Comparison of ENCODE assay signal across 5 worm cellular contexts in genomic region chrII:2967064-2967463, ce11.
TF ChIP-seq lines count a peak whose summit lies in the region.

No protein-coding gene starts in this region.

TF ChIP-seq in whole organism, L1 larva, 84 proteins besides CTCF, POLR2A, EP300 and RAD21 (continues in another document):
- TF ChIP-seq lsy-2 (tag; optimal IDR thresholded peaks at IDR 0.05; lab: Kevin White, UChicago): peak; percentile 8 to 20
- no peak for TF ChIP-seq aly-2 (tag; optimal IDR thresholded peaks at IDR 0.05; lab: Kevin White, UChicago)
- TF ChIP-seq lin-35 (GFP tag; optimal IDR thresholded peaks at IDR 0.05; lab: Kevin White, UChicago): no peak
- TF ChIP-seq nhr-77 (tag; optimal IDR thresholded peaks at IDR 0.05; lab: Kevin White, UChicago): peak; percentile 31
- TF ChIP-seq hpl-2 (GFP tag; optimal IDR thresholded peaks at IDR 0.05; lab: Kevin White, UChicago): no peak
- TF ChIP-seq grh-1 (GFP tag; IDR thresholded peaks at IDR 0.05; lab: Robert Waterston, UW): 0 out of 2 replicates have a peak, but pooled peaks have one; percentile 24
- TF ChIP-seq tbx-2 (tag; optimal IDR thresholded peaks at IDR 0.05; lab: Kevin White, UChicago): peak; percentile 37
- TF ChIP-seq irx-1 (tag; optimal IDR thresholded peaks at IDR 0.05; lab: Kevin White, UChicago): no peak
- TF ChIP-seq Y116A8C.19 (tag; optimal IDR thresholded peaks at IDR 0.05; lab: Kevin White, UChicago; ENCODE audit: borderline replicate concordance): no peak
- no peak for TF ChIP-seq fkh-8 (tag; optimal IDR thresholded peaks at IDR 0.05; lab: Kevin White, UChicago)
- TF ChIP-seq aha-1 (tag; optimal IDR thresholded peaks at IDR 0.05; lab: Kevin White, UChicago): no peak
- TF ChIP-seq ceh-90 (tag; optimal IDR thresholded peaks at IDR 0.05; lab: Kevin White, UChicago): no peak
- TF ChIP-seq efl-1 (optimal IDR thresholded peaks at IDR 0.05; lab: Kevin White, UChicago): peak; percentile 6 to 23
- peak in 1 of 2 experiments; percentile 88 for TF ChIP-seq efl-1 (GFP tag; optimal IDR thresholded peaks at IDR 0.05 in 1 of 2; lab: Kevin White, UChicago)
- peak; percentile 68 for TF ChIP-seq nhr-85 (tag; lab: Kevin White, UChicago)
- peak; percentile 8 for TF ChIP-seq blmp-1 (tag; optimal IDR thresholded peaks at IDR 0.05; lab: Kevin White, UChicago)
- TF ChIP-seq egl-27 (tag; optimal IDR thresholded peaks at IDR 0.05; lab: Kevin White, UChicago): no peak
- TF ChIP-seq nhr-19 (GFP tag; conservative IDR thresholded peaks at IDR 0.05; lab: Robert Waterston, UW): peak; percentile 31

TF ChIP-seq in whole organism, L2 larva, 48 proteins besides CTCF, POLR2A, EP300 and RAD21:
- no peak for TF ChIP-seq ceh-82 (tag; optimal IDR thresholded peaks at IDR 0.05; lab: Kevin White, UChicago)
- TF ChIP-seq lsy-2 (tag; optimal IDR thresholded peaks at IDR 0.05; lab: Kevin White, UChicago): no peak
- TF ChIP-seq sem-4 (tag; optimal IDR thresholded peaks at IDR 0.05; lab: Kevin White, UChicago): no peak
- peak; percentile 8 for TF ChIP-seq sma-9 (GFP tag; optimal IDR thresholded peaks at IDR 0.05; lab: Kevin White, UChicago)
- TF ChIP-seq sma-9 (tag; optimal IDR thresholded peaks at IDR 0.05; lab: Kevin White, UChicago): no peak
- no peak for TF ChIP-seq ztf-1 (GFP tag; conservative IDR thresholded peaks at IDR 0.05; lab: Robert Waterston, UW)
- TF ChIP-seq F13H6.1 (tag; optimal IDR thresholded peaks at IDR 0.05; lab: Kevin White, UChicago): peak; percentile 74
- no peak for TF ChIP-seq mbf-1 (tag; optimal IDR thresholded peaks at IDR 0.05; lab: Kevin White, UChicago)

TF ChIP-seq in whole organism, L3 larva, 47 proteins besides CTCF, POLR2A, EP300 and RAD21:
- TF ChIP-seq ceh-82 (tag; optimal IDR thresholded peaks at IDR 0.05; lab: Kevin White, UChicago): no peak
- peak; percentile 95 for TF ChIP-seq pha-4 (tag; optimal IDR thresholded peaks at IDR 0.05; lab: Kevin White, UChicago)
- no peak for TF ChIP-seq eor-1 (tag; optimal IDR thresholded peaks at IDR 0.05; lab: Kevin White, UChicago)
- TF ChIP-seq nfya-1 (tag; optimal IDR thresholded peaks at IDR 0.05; lab: Kevin White, UChicago; ENCODE audit: insufficient read depth): peak; percentile 10
- no peak for TF ChIP-seq unc-39 (tag; optimal IDR thresholded peaks at IDR 0.05; lab: Kevin White, UChicago)
- TF ChIP-seq ZK546.5 (tag; optimal IDR thresholded peaks at IDR 0.05; lab: Kevin White, UChicago): no peak
TF ChIP-seq in whole organism, L3 larva: peak in this region for 2.

TF ChIP-seq in whole organism, L4 larva, 104 proteins besides CTCF, POLR2A, EP300 and RAD21:
- TF ChIP-seq zag-1 (tag; optimal IDR thresholded peaks at IDR 0.05; lab: Kevin White, UChicago): no peak
- no peak for TF ChIP-seq lsy-2 (tag; optimal IDR thresholded peaks at IDR 0.05; lab: Kevin White, UChicago)
- peak; percentile 29; the same call in 1 of the 2 replicates for TF ChIP-seq pha-4 (GFP tag; IDR thresholded peaks at IDR 0.05; lab: Robert Waterston, UW)
- TF ChIP-seq pha-4 (tag; optimal IDR thresholded peaks at IDR 0.05; lab: Kevin White, UChicago): no peak
- TF ChIP-seq nhr-11 (tag; optimal IDR thresholded peaks at IDR 0.05; lab: Kevin White, UChicago): no peak
- peak; percentile 25 for TF ChIP-seq dve-1 (tag; optimal IDR thresholded peaks at IDR 0.05; lab: Kevin White, UChicago; ENCODE audit: insufficient read depth)
- 0 out of 2 replicates have a peak, but pooled peaks have one; percentile 10 for TF ChIP-seq hmg-1.1 (GFP tag; IDR thresholded peaks at IDR 0.05; lab: Robert Waterston, UW)
- TF ChIP-seq mep-1 (tag; optimal IDR thresholded peaks at IDR 0.05; lab: Kevin White, UChicago): peak; percentile 12
- no peak for TF ChIP-seq unc-130 (GFP tag; optimal IDR thresholded peaks at IDR 0.05; lab: Kevin White, UChicago)

TF ChIP-seq in whole organism, young adult, 124 proteins besides CTCF, POLR2A, EP300 and RAD21:
- TF ChIP-seq nfyb-1 (GFP tag; IDR thresholded peaks at IDR 0.05; lab: Robert Waterston, UW) (no peak), hmg-1.2 (GFP tag; IDR thresholded peaks at IDR 0.05; lab: Robert Waterston, UW) (peak; percentile 94)
